Worm (Caenorhabditis elegans): ENCODE data around the gene K01A2.4.
"Not testable (repeated sequence)": the region's sequence is repeated elsewhere in the genome, so short reads cannot be mapped to it uniquely, and the experiment has no call there.

The K01A2.4 gene

ce11 chrII:299684-300083 lies 7.6 kb upstream of the K01A2.4 start, which contains the start of gene K01A2.6:
TSS of gene K01A2.6 (plus strand) at chrII:299984.
- TF ChIP-seq W03F9.2 (tag; optimal IDR thresholded peaks at IDR 0.05) (no peak), dao-5 (tag; optimal IDR thresholded peaks at IDR 0.05) (no peak), him-1 (tag; optimal IDR thresholded peaks at IDR 0.05) (no peak)

- TF ChIP-seq him-1 (tag; optimal IDR thresholded peaks at IDR 0.05), result no peak
- no peak for TF ChIP-seq dao-5 (tag; optimal IDR thresholded peaks at IDR 0.05)
- TF ChIP-seq W03F9.2 (tag; optimal IDR thresholded peaks at IDR 0.05), result no peak
These were observed 6.1 kb upstream of the K01A2.4 start, which contains the start of gene K01A2.5 for ce11 chrII:300977-301772. TSS of gene K01A2.5 (plus strand) at chrII:301273.

ce11 chrII:303927-304711 lies 3.1 kb upstream of the K01A2.4 start:
- TF ChIP-seq him-1 (tag; optimal IDR thresholded peaks at IDR 0.05) (no peak), dao-5 (tag; optimal IDR thresholded peaks at IDR 0.05) (no peak), W03F9.2 (tag; optimal IDR thresholded peaks at IDR 0.05) (no peak)

- TF ChIP-seq dao-5 (tag; optimal IDR thresholded peaks at IDR 0.05) (no peak), W03F9.2 (tag; optimal IDR thresholded peaks at IDR 0.05) (no peak), him-1 (tag; optimal IDR thresholded peaks at IDR 0.05) (no peak)
These were observed 1.6 kb upstream of the K01A2.4 start, which contains the start of gene col-69 for ce11 chrII:305645-306044. TSS of gene col-69 (minus strand) at chrII:305745.

- TF ChIP-seq W03F9.2, him-1, dao-5 (tag; optimal IDR thresholded peaks at IDR 0.05): not testable (repeated sequence)
These were observed 4.9 kb downstream of the K01A2.4 start, which contains the start of gene mps-2 for ce11 chrII:312110-312509. TSS of gene mps-2 (minus strand) at chrII:312210.

- TF ChIP-seq him-1 (tag; optimal IDR thresholded peaks at IDR 0.05), result no peak
These were observed 6.3 kb downstream of the K01A2.4 start for ce11 chrII:313540-313939.

ce11 chrII:319459-319858 lies 12.2 kb downstream of the K01A2.4 start, which contains the start of gene far-7:
TSS of gene far-7 (plus strand) at chrII:319789.
- TF ChIP-seq him-1 (tag; optimal IDR thresholded peaks at IDR 0.05) (no peak), W03F9.2 (tag; optimal IDR thresholded peaks at IDR 0.05) (no peak), dao-5 (tag; optimal IDR thresholded peaks at IDR 0.05) (no peak)

ce11 chrII:320783-321182 lies 13.5 kb downstream of the K01A2.4 start:
- TF ChIP-seq W03F9.2 (tag; optimal IDR thresholded peaks at IDR 0.05), result no peak
- no peak for TF ChIP-seq dao-5 (tag; optimal IDR thresholded peaks at IDR 0.05)
- TF ChIP-seq him-1 (tag; optimal IDR thresholded peaks at IDR 0.05), result no peak

ce11 chrII:321183-321582 lies 13.9 kb downstream of the K01A2.4 start:
- TF ChIP-seq W03F9.2 (tag; optimal IDR thresholded peaks at IDR 0.05), result no peak
- no peak for TF ChIP-seq dao-5 (tag; optimal IDR thresholded peaks at IDR 0.05)
- no peak for TF ChIP-seq him-1 (tag; optimal IDR thresholded peaks at IDR 0.05)

- TF ChIP-seq him-1 (tag; optimal IDR thresholded peaks at IDR 0.05), result no peak
- no peak for TF ChIP-seq dao-5 (tag; optimal IDR thresholded peaks at IDR 0.05)
- no peak for TF ChIP-seq W03F9.2 (tag; optimal IDR thresholded peaks at IDR 0.05)
These were observed 16.0 kb downstream of the K01A2.4 start, which contains the start of gene K01A2.10 for ce11 chrII:323048-323776. TSS of gene K01A2.10 (minus strand) at chrII:323098.

ce11 chrII:325639-326350 lies 18.5 kb downstream of the K01A2.4 start, which contains the start of gene sgcb-1:
TSS of gene sgcb-1 (plus strand) at chrII:326300.
- no peak for TF ChIP-seq him-1 (tag; optimal IDR thresholded peaks at IDR 0.05)
- TF ChIP-seq W03F9.2 (tag; optimal IDR thresholded peaks at IDR 0.05), result no peak
- TF ChIP-seq dao-5 (tag; optimal IDR thresholded peaks at IDR 0.05), result no peak

- TF ChIP-seq him-1 (tag; optimal IDR thresholded peaks at IDR 0.05) (no peak), W03F9.2 (tag; optimal IDR thresholded peaks at IDR 0.05) (no peak), dao-5 (tag; optimal IDR thresholded peaks at IDR 0.05) (no peak)
These were observed 25.2 kb downstream of the K01A2.4 start, which contains the start of gene cbn-1 for ce11 chrII:332419-332818. TSS of gene cbn-1 (minus strand) at chrII:332519.
